Fruit fly (Drosophila melanogaster): ENCODE results near the gene CG7201.

dm6 chr3L:8328283-8328682 lies 33.2 kb upstream of the CG7201 start, which contains the start of gene CG34462:
- TF ChIP-seq CG15011 (GFP tag; optimal IDR thresholded peaks at IDR 0.05) (no peak), tio (GFP tag; optimal IDR thresholded peaks at IDR 0.05) (no peak), Ada2b (GFP tag; IDR thresholded peaks at IDR 0.05) (no peak), MTF-1 (GFP tag; optimal IDR thresholded peaks at IDR 0.05; ENCODE audit: borderline replicate concordance) (no peak), Opbp (GFP tag; IDR thresholded peaks at IDR 0.05; ENCODE audit: partially characterized antibody) (no peak), zfh2 (GFP tag; optimal IDR thresholded peaks at IDR 0.05) (no peak)

Data from whole organism, embryonic.